Fruit fly (Drosophila melanogaster) whole organism, prepupa: ENCODE data around the gene Pp1-13C.

Experiments used
- Blimp-1 ChIP-seq: fragments of 200-800 bp; sonication (Bioruptor generic); optimal IDR thresholded peaks from 3 replicates; lab custom pipeline; 2017; ENCODE audit warnings: missing biosample characterization, missing genetic modification characterization, mild to moderate bottlenecking, moderate library complexity, missing genetic modification reagents
- CG10631 ChIP-seq: fragments of 200-800 bp; sonication (Bioruptor generic); optimal IDR thresholded peaks from 2 replicates; lab custom pipeline; 2016; ENCODE audit warnings: missing biosample characterization, missing genetic modification characterization
- CG10669 ChIP-seq: fragments of 200-800 bp; sonication (Bioruptor generic); optimal IDR thresholded peaks from 3 replicates; lab custom pipeline; 2018; ENCODE audit warnings: missing biosample characterization, mild to moderate bottlenecking, missing genetic modification characterization, moderate library complexity
- CG15336 ChIP-seq: fragments of 200-800 bp; sonication (Bioruptor generic); IDR thresholded peaks from 2 replicates; pipeline ENCODE4 v1.3.6; 2022; ENCODE audit warnings: missing biosample characterization, missing genetic modification characterization
- CG1621 ChIP-seq: fragments of 200-800 bp; sonication (Bioruptor generic); optimal IDR thresholded peaks from 3 replicates; lab custom pipeline; 2018; ENCODE audit warnings: missing biosample characterization, mild to moderate bottlenecking, missing genetic modification characterization
- CG16779 ChIP-seq: fragments of 200-800 bp; sonication (Bioruptor generic); optimal IDR thresholded peaks from 3 replicates; lab custom pipeline; 2017; ENCODE audit warnings: missing biosample characterization, mild to moderate bottlenecking, missing genetic modification characterization
- CG3032 ChIP-seq: fragments of 200-800 bp; optimal IDR thresholded peaks from 2 replicates; lab custom pipeline; 2019; ENCODE audit warnings: missing biosample characterization, mild to moderate bottlenecking, missing genetic modification characterization, moderate library complexity
- CG31627 ChIP-seq: fragments of 200-800 bp; sonication (Bioruptor generic); optimal IDR thresholded peaks from 3 replicates; lab custom pipeline; 2016; ENCODE audit warnings: missing biosample characterization, missing genetic modification characterization
- CG34406 ChIP-seq: fragments of 200-800 bp; sonication (Bioruptor generic); optimal IDR thresholded peaks from 3 replicates; lab custom pipeline; 2016; ENCODE audit warnings: missing biosample characterization, missing genetic modification characterization
- CG3919 ChIP-seq: fragments of 200-800 bp; sonication (Bioruptor generic); optimal IDR thresholded peaks from 3 replicates; lab custom pipeline; 2016; ENCODE audit warnings: missing biosample characterization, missing genetic modification characterization
- CG4318 ChIP-seq: fragments of 200-800 bp; sonication (Bioruptor generic); optimal IDR thresholded peaks from 3 replicates; lab custom pipeline; 2017; ENCODE audit warnings: missing biosample characterization, mild to moderate bottlenecking, missing genetic modification characterization
- CG6276 ChIP-seq: fragments of 200-800 bp; sonication (Bioruptor generic); optimal IDR thresholded peaks from 2 replicates; lab custom pipeline; 2017; ENCODE audit warnings: missing biosample characterization, mild to moderate bottlenecking, missing genetic modification characterization
- CG6808 ChIP-seq: fragments of 200-800 bp; sonication (Bioruptor generic); optimal IDR thresholded peaks from 3 replicates; lab custom pipeline; 2017; ENCODE audit warnings: missing biosample characterization, missing genetic modification characterization, mild to moderate bottlenecking, moderate library complexity, missing genetic modification reagents
- CG7368 ChIP-seq: fragments of 200-800 bp; sonication (Bioruptor generic); optimal IDR thresholded peaks from 3 replicates; lab custom pipeline; 2016; ENCODE audit warnings: missing biosample characterization, missing genetic modification characterization
- CG8319 ChIP-seq: fragments of 200-800 bp; sonication (Bioruptor generic); optimal IDR thresholded peaks from 3 replicates; lab custom pipeline; 2016; ENCODE audit warnings: missing biosample characterization, missing genetic modification characterization
- CG9139 ChIP-seq: fragments of 200-800 bp; sonication (Bioruptor generic); optimal IDR thresholded peaks from 3 replicates; lab custom pipeline; 2017; ENCODE audit warnings: missing biosample characterization, mild to moderate bottlenecking, missing genetic modification characterization
- Eip78C ChIP-seq: fragments of 200-800 bp; sonication (Bioruptor generic); peaks from one replicate; lab custom pipeline; 2016; ENCODE audit warnings: missing biosample characterization, missing genetic modification characterization
- Eip93F ChIP-seq: fragments of 200-800 bp; sonication (Bioruptor generic); optimal IDR thresholded peaks from 2 replicates; lab custom pipeline; 2016; ENCODE audit warnings: missing biosample characterization, mild to moderate bottlenecking, missing genetic modification characterization
- Ets21C ChIP-seq: fragments of 200-800 bp; sonication (Bioruptor generic); optimal IDR thresholded peaks from 3 replicates; lab custom pipeline; 2016; ENCODE audit warnings: missing biosample characterization, missing genetic modification characterization
- Ets96B ChIP-seq: fragments of 200-800 bp; optimal IDR thresholded peaks from 2 replicates; lab custom pipeline; 2019; ENCODE audit warnings: missing biosample characterization, mild to moderate bottlenecking, missing genetic modification characterization, moderate library complexity
- Gug ChIP-seq: fragments of 200-800 bp; sonication (Bioruptor generic); IDR thresholded peaks from 2 replicates; pipeline ENCODE4 v1.3.6; 2022; ENCODE audit warnings: missing biosample characterization, missing genetic modification characterization
- Hr38 ChIP-seq: sonication (Bioruptor generic); optimal IDR thresholded peaks from 2 replicates; lab custom pipeline; 2016; ENCODE audit warnings: missing biosample characterization, missing genetic modification characterization
- Hr4 ChIP-seq: fragments of 200-800 bp; sonication (Bioruptor generic); optimal IDR thresholded peaks from 3 replicates; lab custom pipeline; 2016; ENCODE audit warnings: missing biosample characterization, missing genetic modification characterization
- Met ChIP-seq: fragments of 200-800 bp; sonication (Bioruptor generic); optimal IDR thresholded peaks from 3 replicates; lab custom pipeline; 2016; ENCODE audit warnings: missing biosample characterization, missing genetic modification characterization
- OdsH ChIP-seq: fragments of 200-800 bp; sonication (Bioruptor generic); optimal IDR thresholded peaks from 3 replicates; lab custom pipeline; 2016; ENCODE audit warnings: missing biosample characterization, missing genetic modification characterization
- Sox102F ChIP-seq: fragments of 200-800 bp; sonication (Bioruptor generic); optimal IDR thresholded peaks from 2 replicates; lab custom pipeline; 2016; ENCODE audit warnings: missing biosample characterization, mild to moderate bottlenecking, missing genetic modification characterization
- achi ChIP-seq: fragments of 200-800 bp; sonication (Bioruptor generic); optimal IDR thresholded peaks from 3 replicates; lab custom pipeline; 2016; ENCODE audit warnings: missing biosample characterization, missing genetic modification characterization
- acj6 ChIP-seq: fragments of 200-800 bp; sonication (Bioruptor generic); optimal IDR thresholded peaks from 3 replicates; lab custom pipeline; 2016; ENCODE audit warnings: missing biosample characterization, missing genetic modification characterization
- cyc ChIP-seq: fragments of 200-800 bp; sonication (Bioruptor generic); optimal IDR thresholded peaks from 3 replicates; lab custom pipeline; 2016; ENCODE audit warnings: missing biosample characterization, missing genetic modification characterization
- dac ChIP-seq: fragments of 200-800 bp; sonication (Bioruptor generic); optimal IDR thresholded peaks from 2 replicates; lab custom pipeline; 2017; ENCODE audit warnings: missing biosample characterization, mild to moderate bottlenecking, missing genetic modification characterization
- eg ChIP-seq: fragments of 200-800 bp; sonication (Bioruptor generic); IDR thresholded peaks from 3 replicates; pipeline ENCODE4 v1.3.6; 2022; ENCODE audit warnings: missing biosample characterization, missing genetic modification characterization
- fd59A ChIP-seq: fragments of 200-800 bp; sonication (Bioruptor generic); optimal IDR thresholded peaks from 2 replicates; lab custom pipeline; 2017; ENCODE audit warnings: missing biosample characterization, mild to moderate bottlenecking, missing genetic modification characterization, missing genetic modification reagents
- fd85E ChIP-seq: fragments of 200-800 bp; sonication (Bioruptor generic); optimal IDR thresholded peaks from 3 replicates; lab custom pipeline; 2016; ENCODE audit warnings: missing biosample characterization, missing genetic modification characterization
- lz ChIP-seq: fragments of 200-800 bp; sonication (Bioruptor generic); optimal IDR thresholded peaks from 3 replicates; lab custom pipeline; 2016; ENCODE audit warnings: missing biosample characterization, missing genetic modification characterization
- net ChIP-seq: fragments of 200-800 bp; sonication (Bioruptor generic); optimal IDR thresholded peaks from 3 replicates; lab custom pipeline; 2016; ENCODE audit warnings: missing biosample characterization, missing genetic modification characterization
- pdm3 ChIP-seq: fragments of 200-800 bp; sonication (Bioruptor generic); optimal IDR thresholded peaks from 3 replicates; lab custom pipeline; 2016; ENCODE audit warnings: missing biosample characterization, missing genetic modification characterization
- salr ChIP-seq, 2 experiments: fragments of 200-800 bp; sonication (Bioruptor generic); optimal IDR thresholded peaks; 3 replicates each; lab custom pipeline; 2016 to 2018; ENCODE audit warnings: missing biosample characterization in 2 of 2, missing genetic modification characterization in 2 of 2, mild to moderate bottlenecking in 1 of 2
- spab ChIP-seq: fragments of 200-800 bp; sonication (Bioruptor generic); optimal IDR thresholded peaks from 2 replicates; lab custom pipeline; 2017; ENCODE audit warnings: missing biosample characterization, mild to moderate bottlenecking, missing genetic modification characterization, missing genetic modification reagents
- ss ChIP-seq, 2 experiments: fragments of 200-800 bp; sonication (Bioruptor generic); optimal IDR thresholded peaks; 2 replicates in 1 of 2; 3 replicates in 1 of 2; lab custom pipeline; 2017 to 2018; ENCODE audit warnings: mild to moderate bottlenecking in 2 of 2, missing biosample characterization in 2 of 2, missing genetic modification characterization in 2 of 2, moderate library complexity in 1 of 2
- svp ChIP-seq: fragments of 200-800 bp; sonication (Bioruptor generic); peaks from one replicate; lab custom pipeline; 2016; ENCODE audit warnings: missing biosample characterization, missing genetic modification characterization
- topi ChIP-seq: fragments of 200-800 bp; sonication (Bioruptor generic); optimal IDR thresholded peaks from 3 replicates; lab custom pipeline; 2016; ENCODE audit warnings: missing biosample characterization, missing genetic modification characterization
- vri ChIP-seq: fragments of 200-800 bp; sonication (Bioruptor generic); optimal IDR thresholded peaks from 3 replicates; lab custom pipeline; 2016; ENCODE audit warnings: missing biosample characterization, mild to moderate bottlenecking, missing genetic modification characterization

Gene Pp1-13C

DNA sequence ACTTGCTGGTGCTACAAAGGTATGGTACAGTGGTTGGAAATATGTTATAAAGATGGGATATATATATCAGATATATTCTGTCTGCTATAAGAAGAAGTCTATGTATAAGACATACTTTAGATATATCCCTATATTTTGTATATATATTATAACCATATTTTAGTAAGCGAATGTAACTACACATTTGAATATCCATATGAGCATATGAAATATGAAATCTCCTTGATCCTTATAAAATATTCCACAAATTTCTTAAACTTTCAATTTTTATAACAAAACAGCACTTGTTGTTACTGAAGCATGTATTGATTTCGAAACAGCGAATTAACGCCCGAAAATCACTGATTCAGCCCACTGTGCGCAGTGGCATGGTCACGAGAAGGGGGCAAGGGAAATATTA, 3.6 kb upstream of the Pp1-13C start:
- TF ChIP-seq CG10669 (GFP tag; lab: Kevin White, UChicago) (peak; percentile 4), spab (GFP tag; lab: Kevin White, UChicago) (no peak), acj6 (GFP tag; lab: Kevin White, UChicago) (peak; percentile 47), CG9139 (GFP tag; lab: Kevin White, UChicago) (no peak), achi (GFP tag; lab: Kevin White, UChicago) (no peak), Ets96B (tag; lab: Kevin White, UChicago) (no peak), svp (GFP tag; lab: Kevin White, UChicago) (peak; percentile 55)

DNA sequence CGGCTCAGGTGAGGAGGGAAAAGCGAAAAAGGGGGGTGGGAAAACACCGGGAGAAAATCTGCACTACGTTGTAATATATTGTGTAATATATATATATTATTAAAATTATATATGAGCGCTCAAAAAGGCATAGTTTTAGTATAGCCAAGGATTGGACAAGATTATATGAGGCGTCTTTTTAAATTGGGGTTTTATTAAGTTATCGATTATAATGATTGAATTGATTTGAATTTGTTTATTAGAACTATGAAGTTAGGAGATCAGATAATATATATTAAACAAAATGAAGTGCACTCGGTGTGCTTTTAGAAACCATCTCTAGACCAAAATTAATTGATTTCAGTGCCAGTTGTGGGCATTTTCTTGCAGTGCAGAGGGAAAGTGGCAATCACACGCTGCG, 2.8 kb upstream of the Pp1-13C start:
- peak; percentile 12 for TF ChIP-seq CG3919 (GFP tag; lab: Kevin White, UChicago)
- no peak for TF ChIP-seq CG34406 (GFP tag; lab: Kevin White, UChicago)
- peak; percentile 20 for TF ChIP-seq CG3032 (tag; lab: Kevin White, UChicago)
- peak; percentile 21 for TF ChIP-seq Eip78C (GFP tag; lab: Kevin White, UChicago)
- peak; percentile 27 for TF ChIP-seq acj6 (GFP tag; lab: Kevin White, UChicago)
- peak in 1 of 2 experiments; percentile 20 for TF ChIP-seq ss (GFP tag; optimal IDR thresholded peaks at IDR 0.05; lab: Kevin White, UChicago)
- no peak for TF ChIP-seq CG6808 (GFP tag; lab: Kevin White, UChicago)

DNA sequence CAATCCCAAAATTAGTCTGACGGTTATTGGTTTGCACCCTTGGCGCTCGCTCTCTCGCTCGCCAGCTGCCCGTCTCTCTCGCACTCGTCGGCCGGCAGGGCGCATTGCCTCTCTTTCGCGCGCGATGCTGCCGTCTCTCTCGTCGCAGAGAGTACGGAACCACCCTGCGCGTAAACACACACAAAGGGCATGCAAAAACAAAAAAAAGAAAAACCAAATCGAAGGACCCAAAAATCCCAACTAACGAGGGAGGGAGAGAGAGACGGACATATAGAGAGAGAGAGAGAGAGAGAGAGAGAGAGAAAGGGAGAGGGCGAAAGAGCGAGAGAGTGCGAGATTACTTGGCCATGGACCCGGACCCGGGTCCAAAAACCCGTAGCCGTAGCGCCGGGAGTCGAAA, 4.5 kb downstream of the Pp1-13C start:
- TF ChIP-seq CG6276 (GFP tag; lab: Kevin White, UChicago) (no peak), vri (GFP tag; lab: Kevin White, UChicago) (no peak), acj6 (GFP tag; lab: Kevin White, UChicago) (no peak), topi (GFP tag; lab: Kevin White, UChicago) (no peak), net (GFP tag; lab: Kevin White, UChicago) (no peak), CG31627 (no peak), CG3919 (GFP tag; lab: Kevin White, UChicago) (no peak)

DNA sequence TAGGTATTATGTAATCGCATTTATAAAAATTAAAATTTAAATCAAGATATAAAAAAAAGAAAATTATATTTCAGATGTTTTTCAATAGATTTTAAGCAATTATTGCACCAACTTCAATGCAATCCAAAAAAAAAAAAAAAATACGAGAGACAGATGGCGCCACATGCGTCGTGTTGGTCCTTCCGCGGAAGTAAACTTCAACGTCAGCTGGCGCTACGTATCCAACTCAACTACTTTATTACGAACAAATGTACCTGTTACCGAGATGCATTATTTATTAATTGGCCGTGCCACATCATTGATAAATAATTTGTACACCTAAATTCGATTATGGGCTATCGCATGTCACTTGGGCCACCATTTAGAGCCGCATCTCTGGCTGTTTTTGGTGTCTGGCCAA, 7.2 kb downstream of the Pp1-13C start:
- TF ChIP-seq CG6276 (GFP tag; lab: Kevin White, UChicago) = no peak
- TF ChIP-seq CG7368 (GFP tag; lab: Kevin White, UChicago) = no peak
- no peak for TF ChIP-seq Hr4 (GFP tag; lab: Kevin White, UChicago)
- TF ChIP-seq ss (GFP tag; optimal IDR thresholded peaks at IDR 0.05; lab: Kevin White, UChicago) = no peak
- no peak for TF ChIP-seq dac (GFP tag; lab: Kevin White, UChicago)
- no peak for TF ChIP-seq cyc (GFP tag; lab: Kevin White, UChicago)
- TF ChIP-seq salr (GFP tag; optimal IDR thresholded peaks at IDR 0.05; lab: Kevin White, UChicago) = no peak
- no peak for TF ChIP-seq CG34406 (GFP tag; lab: Kevin White, UChicago)
- TF ChIP-seq lz (GFP tag; lab: Kevin White, UChicago) = no peak
- TF ChIP-seq eg = no peak
- TF ChIP-seq pdm3 (GFP tag; lab: Kevin White, UChicago) = no peak
- TF ChIP-seq CG6808 (GFP tag; lab: Kevin White, UChicago) = no peak
- no peak for TF ChIP-seq Sox102F (GFP tag; lab: Kevin White, UChicago)
- TF ChIP-seq CG4318 = no peak
- no peak for TF ChIP-seq Hr38 (GFP tag; lab: Kevin White, UChicago)
- no peak for TF ChIP-seq CG9139 (GFP tag; lab: Kevin White, UChicago)
- no peak for TF ChIP-seq CG10631 (GFP tag; lab: Kevin White, UChicago)
- TF ChIP-seq Blimp-1 (GFP tag; lab: Kevin White, UChicago) = no peak
- no peak for TF ChIP-seq CG8319 (GFP tag; lab: Kevin White, UChicago)

DNA sequence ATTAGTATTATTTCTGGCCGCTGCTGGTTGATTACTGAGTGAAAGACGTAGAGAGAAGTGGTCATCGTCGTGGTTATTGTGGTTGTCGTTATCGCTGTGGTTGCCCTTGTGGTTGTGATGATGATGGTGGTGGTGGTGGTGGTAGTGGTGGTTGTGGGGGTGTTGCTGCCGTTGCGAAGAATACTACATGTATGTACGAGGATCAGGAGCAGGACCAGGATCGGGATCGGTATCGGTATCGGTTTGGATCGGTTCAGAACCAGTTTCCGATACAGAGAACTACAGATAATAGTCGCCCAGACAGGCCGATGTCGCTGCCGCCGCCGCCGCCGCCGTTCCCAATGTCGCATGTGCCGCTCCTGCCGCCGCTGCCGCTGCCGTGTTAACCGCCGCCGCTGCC, 8.2 kb downstream of the Pp1-13C start:
- TF ChIP-seq CG34406 (GFP tag; lab: Kevin White, UChicago) (no peak), CG15336 (no peak), net (GFP tag; lab: Kevin White, UChicago) (no peak), fd59A (no peak), CG3032 (tag; lab: Kevin White, UChicago) (no peak), CG1621 (tag; lab: Kevin White, UChicago) (no peak), Ets96B (tag; lab: Kevin White, UChicago) (no peak), Eip78C (GFP tag; lab: Kevin White, UChicago) (no peak), OdsH (GFP tag; lab: Kevin White, UChicago) (no peak), spab (GFP tag; lab: Kevin White, UChicago) (no peak), Ets21C (GFP tag; lab: Kevin White, UChicago) (no peak), CG16779 (no peak), Gug (GFP tag; lab: Robert Waterston, UW) (no peak), vri (GFP tag; lab: Kevin White, UChicago) (no peak), Eip93F (GFP tag; lab: Kevin White, UChicago) (no peak), Met (GFP tag; lab: Kevin White, UChicago) (no peak), CG9139 (GFP tag; lab: Kevin White, UChicago) (no peak), achi (GFP tag; lab: Kevin White, UChicago) (no peak), fd85E (GFP tag; lab: Kevin White, UChicago) (no peak)
